Worm (Caenorhabditis elegans) whole organism, L1 larva: ENCODE data around the gene F13A2.9.

Source experiments
- C04F5.9 ChIP-seq: sonication (generic microtip); optimal IDR thresholded peaks from 2 replicates; lab custom pipeline; 2016; ENCODE audit warnings: missing genetic modification characterization, missing compliant biosample characterization
- C16A3.4 ChIP-seq: fragments of 150-350 bp; optimal IDR thresholded peaks from 2 replicates; lab custom pipeline; 2014; ENCODE audit warnings: missing biosample characterization, missing genetic modification characterization
- C34B4.2 ChIP-seq: sonication (generic microtip); optimal IDR thresholded peaks from 2 replicates; lab custom pipeline; 2017; ENCODE audit warnings: mild to moderate bottlenecking, missing genetic modification characterization, missing compliant biosample characterization
- Y116A8C.19 ChIP-seq: sonication (generic microtip); optimal IDR thresholded peaks from 2 replicates; lab custom pipeline; 2016; ENCODE audit warnings: missing compliant biosample characterization, missing genetic modification characterization, borderline replicate concordance
- aly-2 ChIP-seq: fragments of 150-350 bp; optimal IDR thresholded peaks from 2 replicates; lab custom pipeline; 2014; ENCODE audit warnings: missing biosample characterization, missing genetic modification characterization
- ceh-63 ChIP-seq: fragments of 200-800 bp; sonication (Bioruptor generic); optimal IDR thresholded peaks from 2 replicates; lab custom pipeline; 2018; ENCODE audit warnings: mild to moderate bottlenecking, missing genetic modification characterization, missing compliant biosample characterization
- ceh-8 ChIP-seq: fragments of 200-800 bp; sonication (Bioruptor generic); optimal IDR thresholded peaks from 2 replicates; lab custom pipeline; 2018; ENCODE audit warnings: mild to moderate bottlenecking, missing genetic modification characterization, moderate library complexity, missing compliant biosample characterization
- ceh-82 ChIP-seq, 3 experiments: fragments of 150-350 bp in 1 of 3; sonication (generic microtip) in 2 of 3; optimal IDR thresholded peaks; 2 replicates each; lab custom pipeline; 2014 to 2017; ENCODE audit warnings: missing biosample characterization in 3 of 3, missing genetic modification characterization in 3 of 3
- ces-1 ChIP-seq: fragments of 150-350 bp; optimal IDR thresholded peaks from 2 replicates; lab custom pipeline; 2014; ENCODE audit warnings: missing biosample characterization, missing genetic modification reagents, missing genetic modification characterization
- dsc-1 ChIP-seq: sonication (generic microtip); optimal IDR thresholded peaks from 2 replicates; lab custom pipeline; 2016; ENCODE audit warnings: mild to moderate bottlenecking, missing genetic modification characterization, missing compliant biosample characterization
- efl-1 ChIP-seq, 4 experiments: fragments of 150-350 bp; optimal IDR thresholded peaks in 3 of 4; peaks in 1 of 4; 1 replicate in 1 of 4; 2 replicates in 3 of 4; lab custom pipeline; 2014; ENCODE audit warnings: missing biosample characterization in 2 of 4, missing genetic modification characterization in 2 of 4, missing genetic modification reagents in 2 of 4
- efl-3 ChIP-seq: fragments of 200-800 bp; sonication (Bioruptor generic); optimal IDR thresholded peaks from 2 replicates; lab custom pipeline; 2018; ENCODE audit warnings: mild to moderate bottlenecking, missing genetic modification characterization, missing compliant biosample characterization
- egl-13 ChIP-seq: sonication (generic microtip); optimal IDR thresholded peaks from 2 replicates; lab custom pipeline; 2016; ENCODE audit warnings: missing genotype, missing genetic modification reagents, missing genetic modification characterization, missing compliant biosample characterization
- elt-2 ChIP-seq: sonication (generic microtip); optimal IDR thresholded peaks from 2 replicates; lab custom pipeline; 2016; ENCODE audit warnings: missing genetic modification characterization, mild to moderate bottlenecking, inconsistent platforms, missing compliant biosample characterization, missing genetic modification reagents
- ets-5 ChIP-seq: fragments of 200-800 bp; sonication (Bioruptor generic); IDR thresholded peaks from 2 replicates; pipeline ENCODE4 v1.3.6; 2022; ENCODE audit warnings: missing genetic modification characterization, missing compliant biosample characterization
- fkh-8 ChIP-seq: sonication (generic microtip); optimal IDR thresholded peaks from 2 replicates; lab custom pipeline; 2016; ENCODE audit warnings: mild to moderate bottlenecking, missing genetic modification characterization, missing compliant biosample characterization
- fos-1 ChIP-seq: fragments of 150-350 bp; optimal IDR thresholded peaks from 2 replicates; lab custom pipeline; 2014; ENCODE audit warnings: missing biosample characterization, missing genetic modification characterization
- hlh-17 ChIP-seq: fragments of 200-800 bp; sonication (Bioruptor generic); optimal IDR thresholded peaks from 2 replicates; lab custom pipeline; 2018; ENCODE audit warnings: missing genetic modification characterization, mild to moderate bottlenecking, missing compliant biosample characterization, moderate library complexity, borderline replicate concordance
- hlh-4 ChIP-seq: sonication (generic microtip); optimal IDR thresholded peaks from 2 replicates; lab custom pipeline; 2016; ENCODE audit warnings: mild to moderate bottlenecking, missing genetic modification characterization, missing compliant biosample characterization
- lin-13 ChIP-seq: fragments of 150-350 bp; optimal IDR thresholded peaks from 2 replicates; lab custom pipeline; 2014; ENCODE audit warnings: missing biosample characterization, missing genetic modification reagents, missing genetic modification characterization
- lin-14 ChIP-seq: fragments of 200-800 bp; sonication (Bioruptor generic); optimal IDR thresholded peaks from 2 replicates; lab custom pipeline; 2018; ENCODE audit warnings: mild to moderate bottlenecking, missing genetic modification characterization, moderate library complexity, missing compliant biosample characterization
- lin-15B ChIP-seq: fragments of 150-350 bp; sonication (generic microtip); optimal IDR thresholded peaks from 3 replicates; lab custom pipeline; 2014; ENCODE audit warnings: missing biosample characterization, missing genetic modification characterization
- lin-35 ChIP-seq, 2 experiments: fragments of 150-350 bp; optimal IDR thresholded peaks; 2 replicates each; lab custom pipeline; 2014; ENCODE audit warnings: missing biosample characterization in 2 of 2, missing genetic modification characterization in 2 of 2, missing genetic modification reagents in 2 of 2
- lir-3 ChIP-seq: sonication (generic microtip); optimal IDR thresholded peaks from 2 replicates; lab custom pipeline; 2016; ENCODE audit warnings: mild to moderate bottlenecking, missing genetic modification characterization, moderate library complexity, missing compliant biosample characterization; ENCODE audit not compliant: poor library complexity
- lsy-2 ChIP-seq, 2 experiments: fragments of 150-350 bp; optimal IDR thresholded peaks; 2 replicates each; lab custom pipeline; 2014; ENCODE audit warnings: missing biosample characterization in 2 of 2, missing genetic modification characterization in 2 of 2
- mab-9 ChIP-seq: fragments of 200-800 bp; sonication (Bioruptor generic); IDR thresholded peaks from 2 replicates; pipeline ENCODE4 v1.3.6; 2022; ENCODE audit warnings: missing genetic modification reagents, missing genetic modification characterization, missing compliant biosample characterization
- mdl-1 ChIP-seq, 2 experiments: fragments of 150-350 bp; optimal IDR thresholded peaks; 2 replicates each; lab custom pipeline; 2014 to 2017; ENCODE audit warnings: missing biosample characterization in 2 of 2, missing genetic modification characterization in 2 of 2, inconsistent platforms in 1 of 2
- mef-2 ChIP-seq: fragments of 150-350 bp; optimal IDR thresholded peaks from 2 replicates; lab custom pipeline; 2014; ENCODE audit warnings: missing biosample characterization, missing genetic modification characterization
- mep-1 ChIP-seq: fragments of 150-350 bp; optimal IDR thresholded peaks from 2 replicates; lab custom pipeline; 2014; ENCODE audit warnings: missing biosample characterization, missing genetic modification characterization
- nhr-11 ChIP-seq: fragments of 150-350 bp; optimal IDR thresholded peaks from 2 replicates; lab custom pipeline; 2014; ENCODE audit warnings: missing biosample characterization, missing genetic modification characterization
- nhr-19 ChIP-seq: fragments of 200-800 bp; sonication (Bioruptor generic); conservative IDR thresholded peaks from 2 replicates; pipeline ENCODE4 v1.3.6; 2022; ENCODE audit warnings: missing genetic modification characterization, missing compliant biosample characterization
- nhr-20 ChIP-seq: sonication (generic microtip); optimal IDR thresholded peaks from 2 replicates; lab custom pipeline; 2016; ENCODE audit warnings: mild to moderate bottlenecking, missing genetic modification characterization, missing compliant biosample characterization
- nhr-237 ChIP-seq: fragments of 150-350 bp; optimal IDR thresholded peaks from 2 replicates; lab custom pipeline; 2014; ENCODE audit warnings: missing biosample characterization, missing genetic modification characterization
- nhr-28 ChIP-seq: fragments of 150-350 bp; optimal IDR thresholded peaks from 2 replicates; lab custom pipeline; 2014; ENCODE audit warnings: missing biosample characterization, missing genetic modification characterization
- nhr-47 ChIP-seq: sonication (generic microtip); optimal IDR thresholded peaks from 2 replicates; lab custom pipeline; 2016; ENCODE audit warnings: mild to moderate bottlenecking, missing genetic modification characterization, moderate library complexity, missing compliant biosample characterization
- nhr-76 ChIP-seq: sonication (generic microtip); optimal IDR thresholded peaks from 2 replicates; lab custom pipeline; 2017; ENCODE audit warnings: missing biosample characterization, missing genetic modification characterization
- nhr-77 ChIP-seq: fragments of 150-350 bp; optimal IDR thresholded peaks from 2 replicates; lab custom pipeline; 2014; ENCODE audit warnings: missing biosample characterization, missing genetic modification characterization
- nhr-84 ChIP-seq: sonication (generic microtip); optimal IDR thresholded peaks from 2 replicates; lab custom pipeline; 2017; ENCODE audit warnings: missing biosample characterization, missing genetic modification characterization
- nhr-85 ChIP-seq: sonication (generic microtip); peaks from one replicate; lab custom pipeline; 2016; ENCODE audit warnings: missing genetic modification characterization, inconsistent platforms, missing compliant biosample characterization
- pqm-1 ChIP-seq: sonication (generic microtip); optimal IDR thresholded peaks from 3 replicates; lab custom pipeline; 2017; ENCODE audit warnings: missing biosample characterization, missing genetic modification characterization
- skn-1 ChIP-seq: fragments of 150-350 bp; optimal IDR thresholded peaks from 2 replicates; lab custom pipeline; 2014; ENCODE audit warnings: missing biosample characterization, missing genetic modification characterization
- snu-23 ChIP-seq: sonication (generic microtip); optimal IDR thresholded peaks from 2 replicates; lab custom pipeline; 2016; ENCODE audit warnings: missing genetic modification characterization, missing compliant biosample characterization
- sptf-1 ChIP-seq: fragments of 150-350 bp; optimal IDR thresholded peaks from 2 replicates; lab custom pipeline; 2014; ENCODE audit warnings: missing biosample characterization, missing genetic modification characterization
- sup-37 ChIP-seq: fragments of 200-800 bp; sonication (Bioruptor generic); optimal IDR thresholded peaks from 2 replicates; lab custom pipeline; 2018; ENCODE audit warnings: mild to moderate bottlenecking, missing genetic modification characterization, missing compliant biosample characterization
- tbx-2 ChIP-seq: sonication (generic microtip); optimal IDR thresholded peaks from 2 replicates; lab custom pipeline; 2016; ENCODE audit warnings: missing genetic modification characterization, missing compliant biosample characterization
- tlp-1 ChIP-seq: fragments of 150-350 bp; optimal IDR thresholded peaks from 2 replicates; lab custom pipeline; 2014; ENCODE audit warnings: missing biosample characterization, missing genetic modification characterization
- unc-30 ChIP-seq: sonication (generic microtip); optimal IDR thresholded peaks from 2 replicates; lab custom pipeline; 2017; ENCODE audit warnings: missing biosample characterization, missing genetic modification characterization
- unc-62 ChIP-seq: fragments of 150-350 bp; optimal IDR thresholded peaks from 2 replicates; lab custom pipeline; 2014; ENCODE audit warnings: missing biosample characterization, missing genetic modification reagents, missing genetic modification characterization
- unc-98 ChIP-seq: fragments of 200-800 bp; sonication (Bioruptor generic); IDR thresholded peaks from 2 replicates; pipeline ENCODE4 v1.3.6; 2022; ENCODE audit warnings: missing genetic modification characterization, missing compliant biosample characterization
- vab-15 ChIP-seq: sonication (generic microtip); optimal IDR thresholded peaks from 2 replicates; lab custom pipeline; 2017; ENCODE audit warnings: missing genotype, mild to moderate bottlenecking, missing genetic modification characterization, missing compliant biosample characterization
- xbp-1 ChIP-seq: sonication (generic microtip); optimal IDR thresholded peaks from 2 replicates; lab custom pipeline; 2016; ENCODE audit warnings: missing genetic modification characterization, missing compliant biosample characterization
- zag-1 ChIP-seq: fragments of 150-350 bp; optimal IDR thresholded peaks from 2 replicates; lab custom pipeline; 2014; ENCODE audit warnings: missing biosample characterization, missing genetic modification characterization
- ztf-11 ChIP-seq, 2 experiments: sonication (generic microtip); optimal IDR thresholded peaks; 2 replicates each; lab custom pipeline; 2016 to 2017; ENCODE audit warnings: missing genetic modification characterization in 2 of 2, missing biosample characterization in 1 of 2, missing compliant biosample characterization in 1 of 2
- ztf-4 ChIP-seq: fragments of 150-350 bp; optimal IDR thresholded peaks from 2 replicates; lab custom pipeline; 2014; ENCODE audit warnings: missing biosample characterization, missing genetic modification characterization

The F13A2.9 gene

ce11 chrV:4357369-4357768 lies 29.9 kb downstream of the F13A2.9 start (continued):
- TF ChIP-seq xbp-1 (tag; lab: Kevin White, UChicago) (no peak), sptf-1 (tag; lab: Kevin White, UChicago) (no peak), lir-3 (no peak), nhr-20 (no peak), fkh-8 (tag; lab: Kevin White, UChicago) (no peak), C34B4.2 (tag; lab: Kevin White, UChicago) (no peak), zag-1 (tag; lab: Kevin White, UChicago) (no peak), unc-30 (tag; lab: Kevin White, UChicago) (no peak), nhr-47 (tag; lab: Kevin White, UChicago) (peak; percentile 22), ceh-8 (GFP tag; lab: Kevin White, UChicago) (peak; percentile 49), unc-98 (GFP tag; lab: Robert Waterston, UW) (no peak), nhr-76 (no peak), sup-37 (no peak), ceh-82 (tag; optimal IDR thresholded peaks at IDR 0.05; lab: Kevin White, UChicago) (peak in 2 of 3 experiments; percentile 15 to 56), ets-5 (GFP tag; lab: Robert Waterston, UW) (no peak), pqm-1 (tag; lab: Kevin White, UChicago) (no peak), ces-1 (GFP tag; lab: Kevin White, UChicago) (peak; percentile 36), tbx-2 (peak; percentile 64), mef-2 (no peak), nhr-85 (tag; lab: Kevin White, UChicago) (no peak), hlh-17 (GFP tag; lab: Kevin White, UChicago) (no peak), nhr-237 (tag; lab: Kevin White, UChicago) (no peak), lin-13 (no peak), mab-9 (GFP tag; lab: Robert Waterston, UW) (no peak), dsc-1 (tag; lab: Kevin White, UChicago) (no peak), hlh-4 (tag; lab: Kevin White, UChicago) (no peak), ztf-11 (tag; optimal IDR thresholded peaks at IDR 0.05; lab: Kevin White, UChicago) (no peak), efl-3 (GFP tag; lab: Kevin White, UChicago) (no peak), lin-35 (GFP tag; optimal IDR thresholded peaks at IDR 0.05; lab: Kevin White, UChicago) (no peak), nhr-77 (tag; lab: Kevin White, UChicago) (no peak), skn-1 (peak; percentile 38), ceh-63 (GFP tag; lab: Kevin White, UChicago) (no peak), lin-15B (tag; lab: Kevin White, UChicago) (no peak), elt-2 (tag; lab: Kevin White, UChicago) (no peak), mep-1 (tag; lab: Kevin White, UChicago) (peak; percentile 7), tlp-1 (tag; lab: Kevin White, UChicago) (no peak), lsy-2 (tag; optimal IDR thresholded peaks at IDR 0.05; lab: Kevin White, UChicago) (peak in 1 of 2 experiments; percentile 36), aly-2 (tag; lab: Kevin White, UChicago) (no peak), nhr-19 (GFP tag; lab: Robert Waterston, UW) (no peak), egl-13 (tag; lab: Kevin White, UChicago) (no peak), nhr-28 (tag; lab: Kevin White, UChicago) (no peak), snu-23 (no peak), Y116A8C.19 (tag; lab: Kevin White, UChicago) (no peak), C04F5.9 (tag; lab: Kevin White, UChicago) (no peak), C16A3.4 (tag; lab: Kevin White, UChicago) (no peak), fos-1 (tag; lab: Kevin White, UChicago) (no peak), mdl-1 (tag; optimal IDR thresholded peaks at IDR 0.05; lab: Kevin White, UChicago) (no peak), ztf-4 (no peak), unc-62 (no peak), nhr-11 (tag; lab: Kevin White, UChicago) (no peak), lin-14 (GFP tag; lab: Kevin White, UChicago) (peak; percentile 80), nhr-84 (tag; lab: Kevin White, UChicago) (no peak), vab-15 (tag; lab: Kevin White, UChicago) (no peak), efl-1 (optimal IDR thresholded peaks at IDR 0.05; lab: Kevin White, UChicago) (no peak), efl-1 (GFP tag; optimal IDR thresholded peaks at IDR 0.05 in 1 of 2; lab: Kevin White, UChicago) (no peak)
